Worm (Caenorhabditis elegans) whole organism, L1 larva: ENCODE data around the gene bgal-1.

Experiments used
- C04F5.9 ChIP-seq: sonication (generic microtip); optimal IDR thresholded peaks from 2 replicates; lab custom pipeline; 2016; ENCODE audit warnings: missing genetic modification characterization, missing compliant biosample characterization
- C16A3.4 ChIP-seq: fragments of 150-350 bp; optimal IDR thresholded peaks from 2 replicates; lab custom pipeline; 2014; ENCODE audit warnings: missing biosample characterization, missing genetic modification characterization
- C34B4.2 ChIP-seq: sonication (generic microtip); optimal IDR thresholded peaks from 2 replicates; lab custom pipeline; 2017; ENCODE audit warnings: mild to moderate bottlenecking, missing genetic modification characterization, missing compliant biosample characterization
- F16B12.6 ChIP-seq: fragments of 150-350 bp; optimal IDR thresholded peaks from 2 replicates; lab custom pipeline; 2014; ENCODE audit warnings: missing biosample characterization, missing genetic modification characterization
- aha-1 ChIP-seq: fragments of 150-350 bp; optimal IDR thresholded peaks from 2 replicates; lab custom pipeline; 2014; ENCODE audit warnings: missing biosample characterization, missing genetic modification characterization
- ceh-82 ChIP-seq, 3 experiments: fragments of 150-350 bp in 1 of 3; sonication (generic microtip) in 2 of 3; optimal IDR thresholded peaks; 2 replicates each; lab custom pipeline; 2014 to 2017; ENCODE audit warnings: missing biosample characterization in 3 of 3, missing genetic modification characterization in 3 of 3
- ceh-88 ChIP-seq: fragments of 200-800 bp; sonication (Bioruptor generic); IDR thresholded peaks from 2 replicates; pipeline ENCODE4 v1.3.6; 2022; ENCODE audit warnings: missing genetic modification characterization, missing compliant biosample characterization
- ces-1 ChIP-seq: fragments of 150-350 bp; optimal IDR thresholded peaks from 2 replicates; lab custom pipeline; 2014; ENCODE audit warnings: missing biosample characterization, missing genetic modification reagents, missing genetic modification characterization
- dpl-1 ChIP-seq, 3 experiments: fragments of 150-350 bp in 2 of 3; sonication (generic microtip) in 1 of 3; optimal IDR thresholded peaks; 2 replicates each; lab custom pipeline; 2014 to 2017; ENCODE audit warnings: missing biosample characterization in 3 of 3, missing genetic modification characterization in 3 of 3, missing genetic modification reagents in 3 of 3
- dsc-1 ChIP-seq: sonication (generic microtip); optimal IDR thresholded peaks from 2 replicates; lab custom pipeline; 2016; ENCODE audit warnings: mild to moderate bottlenecking, missing genetic modification characterization, missing compliant biosample characterization
- efl-1 ChIP-seq, 4 experiments: fragments of 150-350 bp; optimal IDR thresholded peaks in 3 of 4; peaks in 1 of 4; 1 replicate in 1 of 4; 2 replicates in 3 of 4; lab custom pipeline; 2014; ENCODE audit warnings: missing biosample characterization in 2 of 4, missing genetic modification characterization in 2 of 4, missing genetic modification reagents in 2 of 4
- elt-2 ChIP-seq: sonication (generic microtip); optimal IDR thresholded peaks from 2 replicates; lab custom pipeline; 2016; ENCODE audit warnings: missing genetic modification characterization, mild to moderate bottlenecking, inconsistent platforms, missing compliant biosample characterization, missing genetic modification reagents
- elt-3 ChIP-seq, 6 experiments: fragments of 150-350 bp in 1 of 6; sonication (generic microtip); optimal IDR thresholded peaks; 2 replicates each; lab custom pipeline; 2017 to 2018; ENCODE audit warnings: missing biosample characterization in 6 of 6, missing genetic modification characterization in 6 of 6, inconsistent platforms in 1 of 6
- fkh-10 ChIP-seq: sonication (generic microtip); optimal IDR thresholded peaks from 2 replicates; lab custom pipeline; 2017; ENCODE audit warnings: missing biosample characterization, missing genetic modification reagents, missing genetic modification characterization
- fkh-4 ChIP-seq: sonication (generic microtip); optimal IDR thresholded peaks from 2 replicates; lab custom pipeline; 2016; ENCODE audit warnings: missing compliant biosample characterization, missing genetic modification characterization, borderline replicate concordance
- fos-1 ChIP-seq: fragments of 150-350 bp; optimal IDR thresholded peaks from 2 replicates; lab custom pipeline; 2014; ENCODE audit warnings: missing biosample characterization, missing genetic modification characterization
- hlh-17 ChIP-seq: fragments of 200-800 bp; sonication (Bioruptor generic); optimal IDR thresholded peaks from 2 replicates; lab custom pipeline; 2018; ENCODE audit warnings: missing genetic modification characterization, mild to moderate bottlenecking, missing compliant biosample characterization, moderate library complexity, borderline replicate concordance
- isw-1 ChIP-seq: fragments of 200-800 bp; sonication (Bioruptor generic); IDR thresholded peaks from 2 replicates; pipeline ENCODE4 v1.3.6; 2022; ENCODE audit warnings: missing genetic modification characterization, missing compliant biosample characterization
- lin-13 ChIP-seq: fragments of 150-350 bp; optimal IDR thresholded peaks from 2 replicates; lab custom pipeline; 2014; ENCODE audit warnings: missing biosample characterization, missing genetic modification reagents, missing genetic modification characterization
- lin-14 ChIP-seq: fragments of 200-800 bp; sonication (Bioruptor generic); optimal IDR thresholded peaks from 2 replicates; lab custom pipeline; 2018; ENCODE audit warnings: mild to moderate bottlenecking, missing genetic modification characterization, moderate library complexity, missing compliant biosample characterization
- lin-35 ChIP-seq, 2 experiments: fragments of 150-350 bp; optimal IDR thresholded peaks; 2 replicates each; lab custom pipeline; 2014; ENCODE audit warnings: missing biosample characterization in 2 of 2, missing genetic modification characterization in 2 of 2, missing genetic modification reagents in 2 of 2
- lir-3 ChIP-seq: sonication (generic microtip); optimal IDR thresholded peaks from 2 replicates; lab custom pipeline; 2016; ENCODE audit warnings: mild to moderate bottlenecking, missing genetic modification characterization, moderate library complexity, missing compliant biosample characterization; ENCODE audit not compliant: poor library complexity
- lsy-2 ChIP-seq, 2 experiments: fragments of 150-350 bp; optimal IDR thresholded peaks; 2 replicates each; lab custom pipeline; 2014; ENCODE audit warnings: missing biosample characterization in 2 of 2, missing genetic modification characterization in 2 of 2
- mdl-1 ChIP-seq, 2 experiments: fragments of 150-350 bp; optimal IDR thresholded peaks; 2 replicates each; lab custom pipeline; 2014 to 2017; ENCODE audit warnings: missing biosample characterization in 2 of 2, missing genetic modification characterization in 2 of 2, inconsistent platforms in 1 of 2
- mep-1 ChIP-seq: fragments of 150-350 bp; optimal IDR thresholded peaks from 2 replicates; lab custom pipeline; 2014; ENCODE audit warnings: missing biosample characterization, missing genetic modification characterization
- nhr-11 ChIP-seq: fragments of 150-350 bp; optimal IDR thresholded peaks from 2 replicates; lab custom pipeline; 2014; ENCODE audit warnings: missing biosample characterization, missing genetic modification characterization
- nhr-19 ChIP-seq: fragments of 200-800 bp; sonication (Bioruptor generic); conservative IDR thresholded peaks from 2 replicates; pipeline ENCODE4 v1.3.6; 2022; ENCODE audit warnings: missing genetic modification characterization, missing compliant biosample characterization
- nhr-20 ChIP-seq: sonication (generic microtip); optimal IDR thresholded peaks from 2 replicates; lab custom pipeline; 2016; ENCODE audit warnings: mild to moderate bottlenecking, missing genetic modification characterization, missing compliant biosample characterization
- nhr-28 ChIP-seq: fragments of 150-350 bp; optimal IDR thresholded peaks from 2 replicates; lab custom pipeline; 2014; ENCODE audit warnings: missing biosample characterization, missing genetic modification characterization
- nhr-47 ChIP-seq: sonication (generic microtip); optimal IDR thresholded peaks from 2 replicates; lab custom pipeline; 2016; ENCODE audit warnings: mild to moderate bottlenecking, missing genetic modification characterization, moderate library complexity, missing compliant biosample characterization
- nhr-71 ChIP-seq: sonication (generic microtip); optimal IDR thresholded peaks from 2 replicates; lab custom pipeline; 2016; ENCODE audit warnings: mild to moderate bottlenecking, missing genetic modification characterization, moderate library complexity, missing compliant biosample characterization
- nhr-76 ChIP-seq: sonication (generic microtip); optimal IDR thresholded peaks from 2 replicates; lab custom pipeline; 2017; ENCODE audit warnings: missing biosample characterization, missing genetic modification characterization
- nhr-84 ChIP-seq: sonication (generic microtip); optimal IDR thresholded peaks from 2 replicates; lab custom pipeline; 2017; ENCODE audit warnings: missing biosample characterization, missing genetic modification characterization
- nhr-85 ChIP-seq: sonication (generic microtip); peaks from one replicate; lab custom pipeline; 2016; ENCODE audit warnings: missing genetic modification characterization, inconsistent platforms, missing compliant biosample characterization
- pax-3 ChIP-seq: fragments of 200-800 bp; sonication (Bioruptor generic); optimal IDR thresholded peaks from 2 replicates; lab custom pipeline; 2018; ENCODE audit warnings: mild to moderate bottlenecking, missing genetic modification characterization, moderate library complexity, missing compliant biosample characterization
- rnt-1 ChIP-seq: sonication (generic microtip); optimal IDR thresholded peaks from 2 replicates; lab custom pipeline; 2016; ENCODE audit warnings: mild to moderate bottlenecking, missing genetic modification characterization, moderate library complexity, missing compliant biosample characterization
- skn-1 ChIP-seq: fragments of 150-350 bp; optimal IDR thresholded peaks from 2 replicates; lab custom pipeline; 2014; ENCODE audit warnings: missing biosample characterization, missing genetic modification characterization
- snpc-4 ChIP-seq: fragments of 150-350 bp; optimal IDR thresholded peaks from 2 replicates; lab custom pipeline; 2014; ENCODE audit warnings: missing biosample characterization, missing genetic modification characterization
- snu-23 ChIP-seq: sonication (generic microtip); optimal IDR thresholded peaks from 2 replicates; lab custom pipeline; 2016; ENCODE audit warnings: missing genetic modification characterization, missing compliant biosample characterization
- sox-4 ChIP-seq: sonication (generic microtip); optimal IDR thresholded peaks from 2 replicates; lab custom pipeline; 2016; ENCODE audit warnings: missing genetic modification characterization, missing compliant biosample characterization
- sptf-1 ChIP-seq: fragments of 150-350 bp; optimal IDR thresholded peaks from 2 replicates; lab custom pipeline; 2014; ENCODE audit warnings: missing biosample characterization, missing genetic modification characterization
- sup-37 ChIP-seq: fragments of 200-800 bp; sonication (Bioruptor generic); optimal IDR thresholded peaks from 2 replicates; lab custom pipeline; 2018; ENCODE audit warnings: mild to moderate bottlenecking, missing genetic modification characterization, missing compliant biosample characterization
- swsn-7 ChIP-seq: sonication (generic microtip); optimal IDR thresholded peaks from 2 replicates; lab custom pipeline; 2016; ENCODE audit warnings: missing genetic modification characterization, missing compliant biosample characterization
- unc-130 ChIP-seq: fragments of 150-350 bp; optimal IDR thresholded peaks from 2 replicates; lab custom pipeline; 2017; ENCODE audit warnings: missing biosample characterization, missing genetic modification characterization, inconsistent platforms
- unc-62 ChIP-seq: fragments of 150-350 bp; optimal IDR thresholded peaks from 2 replicates; lab custom pipeline; 2014; ENCODE audit warnings: missing biosample characterization, missing genetic modification reagents, missing genetic modification characterization
- unc-86 ChIP-seq: sonication (generic microtip); optimal IDR thresholded peaks from 2 replicates; lab custom pipeline; 2016; ENCODE audit warnings: missing genetic modification characterization, missing compliant biosample characterization
- xbp-1 ChIP-seq: sonication (generic microtip); optimal IDR thresholded peaks from 2 replicates; lab custom pipeline; 2016; ENCODE audit warnings: missing genetic modification characterization, missing compliant biosample characterization
- ztf-11 ChIP-seq, 2 experiments: sonication (generic microtip); optimal IDR thresholded peaks; 2 replicates each; lab custom pipeline; 2016 to 2017; ENCODE audit warnings: missing genetic modification characterization in 2 of 2, missing biosample characterization in 1 of 2, missing compliant biosample characterization in 1 of 2

The bgal-1 gene

DNA sequence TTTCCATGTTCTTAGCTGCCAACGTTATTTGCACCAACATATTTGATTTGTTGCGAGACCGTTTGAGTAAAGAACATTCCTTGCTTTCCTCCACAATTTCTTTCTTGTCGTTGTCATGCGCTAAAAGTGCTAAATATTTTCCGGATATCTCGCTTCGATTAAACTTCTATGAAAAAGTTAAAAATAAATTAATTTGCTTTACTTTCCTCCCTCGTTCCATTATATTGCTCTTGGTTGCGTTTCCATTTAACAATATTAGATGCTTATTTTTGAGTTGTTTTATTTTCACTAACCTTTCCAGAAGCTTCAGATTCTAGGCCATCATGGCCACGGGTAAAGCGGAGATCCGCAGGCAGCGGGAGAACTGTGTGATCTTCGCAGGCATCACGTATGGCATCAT is 15.8 kb upstream of the bgal-1 start, which contains the start of gene pgap-1:
TSS of gene pgap-1 (plus strand) at position 301 of the 400 bp plus-strand sequence.
- TF ChIP-seq nhr-28 (no peak), unc-62 (GFP tag; lab: Kevin White, UChicago) (no peak), nhr-84 (tag; lab: Kevin White, UChicago) (no peak), unc-130 (no peak), lin-13 (GFP tag; lab: Kevin White, UChicago) (no peak), nhr-76 (tag; lab: Kevin White, UChicago) (no peak), skn-1 (tag; lab: Kevin White, UChicago) (no peak), mdl-1 (tag; optimal IDR thresholded peaks at IDR 0.05; lab: Kevin White, UChicago) (no peak), aha-1 (tag; lab: Kevin White, UChicago) (no peak)

DNA sequence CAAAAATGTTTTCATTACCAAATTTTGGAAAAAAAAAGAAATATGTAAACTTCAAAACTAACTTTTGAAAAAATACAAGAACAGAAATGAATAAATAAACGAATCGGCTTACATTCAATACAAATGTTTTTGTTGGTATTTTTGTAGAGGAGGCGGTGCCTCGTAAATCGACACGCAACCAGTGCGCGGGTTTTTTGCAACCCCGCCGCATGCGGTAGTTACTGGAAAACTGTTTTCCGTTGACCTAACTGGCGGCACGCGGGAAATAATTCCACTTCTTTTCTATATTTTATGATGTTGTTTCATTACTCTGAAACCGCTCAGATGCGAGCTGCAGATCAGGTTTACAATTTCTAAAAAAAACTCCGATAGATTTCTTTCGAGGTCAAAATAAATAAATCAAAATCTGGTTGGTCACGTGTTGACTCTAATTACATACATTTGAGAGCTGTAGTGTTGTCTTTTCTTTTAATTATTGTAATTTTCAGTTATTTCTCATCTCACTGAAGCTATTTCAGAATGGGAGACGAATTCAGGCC is 13.4 kb upstream of the bgal-1 start, which contains the start of the genes dvc-1 and ima-1:
TSS of gene dvc-1 (minus strand) at position 145 of the 539 bp plus-strand sequence.
TSS of gene ima-1 (plus strand) at position 489 of the 539 bp plus-strand sequence.
- TF ChIP-seq lin-13 (GFP tag; lab: Kevin White, UChicago) (peak; percentile 44), lin-14 (GFP tag; lab: Kevin White, UChicago) (peak; percentile 64), nhr-47 (tag; lab: Kevin White, UChicago) (peak; percentile 72), fkh-4 (no peak), fkh-10 (GFP tag; lab: Kevin White, UChicago) (peak; percentile 13), pax-3 (tag; lab: Kevin White, UChicago) (peak; percentile 7), nhr-71 (tag; lab: Kevin White, UChicago) (peak; percentile 77), xbp-1 (tag; lab: Kevin White, UChicago) (peak; percentile 61), unc-86 (no peak), nhr-76 (tag; lab: Kevin White, UChicago) (peak; percentile 24), mep-1 (no peak), sup-37 (GFP tag; lab: Kevin White, UChicago) (no peak), dpl-1 (GFP tag; optimal IDR thresholded peaks at IDR 0.05; lab: Kevin White, UChicago) (peak; percentile 36 to 68 (median 62)), C16A3.4 (tag; lab: Kevin White, UChicago) (peak; percentile 83), mdl-1 (tag; optimal IDR thresholded peaks at IDR 0.05; lab: Kevin White, UChicago) (peak in 1 of 2 experiments; percentile 36), C04F5.9 (tag; lab: Kevin White, UChicago) (no peak), ceh-82 (tag; optimal IDR thresholded peaks at IDR 0.05; lab: Kevin White, UChicago) (peak; percentile 75 to 93 (median 86)), nhr-28 (no peak), elt-2 (tag; lab: Kevin White, UChicago) (peak; percentile 41), sox-4 (tag; lab: Kevin White, UChicago) (no peak), unc-130 (peak; percentile 18), lir-3 (tag; lab: Kevin White, UChicago) (peak; percentile 50), nhr-85 (tag; lab: Kevin White, UChicago) (peak; percentile 76), fos-1 (tag; lab: Kevin White, UChicago) (no peak), nhr-19 (GFP tag; lab: Robert Waterston, UW) (peak; percentile 73), swsn-7 (peak; percentile 71), ztf-11 (tag; optimal IDR thresholded peaks at IDR 0.05; lab: Kevin White, UChicago) (peak in 1 of 2 experiments; percentile 13), ceh-88 (GFP tag; lab: Robert Waterston, UW) (peak; percentile 53; the same call in 1 of the 2 replicates), isw-1 (peak; percentile 56), C34B4.2 (tag; lab: Kevin White, UChicago) (no peak), elt-3 (tag; optimal IDR thresholded peaks at IDR 0.05; lab: Kevin White, UChicago) (peak in 2 of 6 experiments; percentile 6 to 9), lin-35 (GFP tag; optimal IDR thresholded peaks at IDR 0.05; lab: Kevin White, UChicago) (peak; percentile 60 to 65), lsy-2 (tag; optimal IDR thresholded peaks at IDR 0.05; lab: Kevin White, UChicago) (peak; percentile 63 to 70), nhr-20 (peak; percentile 71), snu-23 (peak; percentile 79), nhr-11 (no peak), sptf-1 (tag; lab: Kevin White, UChicago) (no peak), dsc-1 (tag; lab: Kevin White, UChicago) (peak; percentile 58), efl-1 (optimal IDR thresholded peaks at IDR 0.05; lab: Kevin White, UChicago) (peak; percentile 67 to 69), efl-1 (GFP tag; optimal IDR thresholded peaks at IDR 0.05 in 1 of 2; lab: Kevin White, UChicago) (peak; percentile 56 to 97), F16B12.6 (tag; lab: Kevin White, UChicago) (peak; percentile 31), nhr-84 (tag; lab: Kevin White, UChicago) (no peak), rnt-1 (tag; lab: Kevin White, UChicago) (peak; percentile 86), snpc-4 (tag; lab: Kevin White, UChicago) (peak; percentile 42), ces-1 (GFP tag; lab: Kevin White, UChicago) (no peak), hlh-17 (GFP tag; lab: Kevin White, UChicago) (no peak)
